Worm (Caenorhabditis elegans): ENCODE measurements around the gene xrn-1.

xrn-1 gene

DNA sequence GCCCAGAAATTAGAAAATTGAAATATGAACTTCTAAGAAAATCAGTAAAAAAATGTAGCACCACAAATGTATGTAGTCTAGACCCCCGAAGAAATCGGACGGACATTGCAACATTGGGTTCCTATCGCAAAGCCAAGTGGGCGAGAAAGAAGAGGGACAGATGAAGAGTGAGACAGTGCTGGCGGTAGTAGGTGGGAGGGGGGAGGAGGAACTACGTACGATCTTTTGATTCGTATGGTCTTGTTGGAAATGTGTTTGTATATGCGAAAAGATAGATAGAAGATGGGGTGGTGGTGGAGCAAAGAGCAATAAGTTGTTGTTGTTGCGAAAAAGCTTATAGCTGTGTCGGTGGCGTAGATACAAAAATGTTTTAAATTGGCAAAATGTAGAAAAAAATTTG is 30.4 kb upstream of the xrn-1 start (continued):
- no peak for TF ChIP-seq fos-1 (tag; optimal IDR thresholded peaks at IDR 0.05)
- no peak for TF ChIP-seq snpc-4 (tag; optimal IDR thresholded peaks at IDR 0.05)
- no peak for TF ChIP-seq dsc-1 (tag; optimal IDR thresholded peaks at IDR 0.05)
- TF ChIP-seq jun-1 (tag; optimal IDR thresholded peaks at IDR 0.05), result no peak
- TF ChIP-seq ceh-88 (GFP tag; IDR thresholded peaks at IDR 0.05), result no peak
- no peak for TF ChIP-seq efl-1 (optimal IDR thresholded peaks at IDR 0.05)
- TF ChIP-seq efl-1 (GFP tag; optimal IDR thresholded peaks at IDR 0.05 in 1 of 2), result no peak
- no peak for TF ChIP-seq dpl-1 (GFP tag; optimal IDR thresholded peaks at IDR 0.05)
- no peak for TF ChIP-seq isw-1 (GFP tag; IDR thresholded peaks at IDR 0.05)
- TF ChIP-seq lin-13 (GFP tag; optimal IDR thresholded peaks at IDR 0.05), result no peak
- TF ChIP-seq elt-2 (tag; optimal IDR thresholded peaks at IDR 0.05), result no peak
- TF ChIP-seq sox-4 (tag; optimal IDR thresholded peaks at IDR 0.05), result no peak
- TF ChIP-seq elt-3 (tag; optimal IDR thresholded peaks at IDR 0.05), result peak in 1 of 6 experiments; percentile 11
- no peak for TF ChIP-seq fkh-10 (GFP tag; optimal IDR thresholded peaks at IDR 0.05)

DNA sequence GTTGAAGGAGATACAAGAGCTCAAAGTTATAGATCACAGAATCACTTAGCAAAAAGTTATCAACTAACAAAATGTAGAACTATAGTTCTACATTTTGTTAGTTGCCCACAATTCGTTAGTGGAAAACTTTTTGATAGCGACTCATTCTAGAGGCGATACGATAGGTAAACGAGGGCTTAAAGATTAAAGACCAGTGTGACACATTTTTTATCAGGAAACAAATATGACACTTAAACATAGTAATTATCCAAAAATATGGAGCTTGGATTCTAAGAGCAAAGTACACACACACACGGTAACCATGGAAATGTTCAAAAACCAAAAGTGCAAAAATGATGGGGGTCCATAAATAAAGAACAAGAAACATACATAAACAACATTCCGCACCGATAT is 28.9 kb upstream of the xrn-1 start:
- TF ChIP-seq efl-1 (optimal IDR thresholded peaks at IDR 0.05) (no peak), efl-1 (GFP tag; optimal IDR thresholded peaks at IDR 0.05 in 1 of 2) (peak in 1 of 2 experiments; percentile 40), ceh-8 (GFP tag; optimal IDR thresholded peaks at IDR 0.05) (no peak)

- TF ChIP-seq ama-1 (optimal IDR thresholded peaks at IDR 0.05) (no peak), pag-3 (tag; optimal IDR thresholded peaks at IDR 0.05; ENCODE audit: borderline replicate concordance, insufficient read depth) (peak; percentile 57), lin-14 (GFP tag; optimal IDR thresholded peaks at IDR 0.05) (peak; percentile 98), nhr-11 (tag; optimal IDR thresholded peaks at IDR 0.05) (peak; percentile 87), unc-98 (GFP tag; IDR thresholded peaks at IDR 0.05) (no peak), hlh-17 (GFP tag; optimal IDR thresholded peaks at IDR 0.05; ENCODE audit: borderline replicate concordance) (no peak), ets-5 (GFP tag; IDR thresholded peaks at IDR 0.05) (0 out of 2 replicates have a peak, but pooled peaks have one; percentile 89), fkh-10 (GFP tag; optimal IDR thresholded peaks at IDR 0.05) (peak; percentile 95), fos-1 (tag; optimal IDR thresholded peaks at IDR 0.05) (peak; percentile 54), skn-1 (tag; optimal IDR thresholded peaks at IDR 0.05) (peak; percentile 83), efl-3 (GFP tag; optimal IDR thresholded peaks at IDR 0.05) (no peak), irx-1 (tag; optimal IDR thresholded peaks at IDR 0.05) (peak; percentile 85), lin-13 (GFP tag; optimal IDR thresholded peaks at IDR 0.05) (peak; percentile 60), aha-1 (tag; optimal IDR thresholded peaks at IDR 0.05) (no peak), ceh-8 (GFP tag; optimal IDR thresholded peaks at IDR 0.05) (peak; percentile 36), sup-37 (GFP tag; optimal IDR thresholded peaks at IDR 0.05) (peak; percentile 87), mef-2 (tag; optimal IDR thresholded peaks at IDR 0.05) (peak; percentile 85), elt-2 (tag; optimal IDR thresholded peaks at IDR 0.05) (peak; percentile 36), ceh-63 (GFP tag; optimal IDR thresholded peaks at IDR 0.05) (no peak), nhr-85 (tag) (peak; percentile 94), F16B12.6 (tag; optimal IDR thresholded peaks at IDR 0.05) (peak; percentile 7), ztf-4 (tag; optimal IDR thresholded peaks at IDR 0.05) (peak; percentile 79), aly-2 (tag; optimal IDR thresholded peaks at IDR 0.05) (peak; percentile 35), unc-62 (GFP tag; optimal IDR thresholded peaks at IDR 0.05) (no peak), isw-1 (GFP tag; IDR thresholded peaks at IDR 0.05) (peak; percentile 64), nhr-47 (tag; optimal IDR thresholded peaks at IDR 0.05) (peak; percentile 94), nhr-77 (tag; optimal IDR thresholded peaks at IDR 0.05) (peak; percentile 98), ceh-82 (tag; optimal IDR thresholded peaks at IDR 0.05) (peak; percentile 49 to 77 (median 67)), pax-3 (tag; optimal IDR thresholded peaks at IDR 0.05) (peak; percentile 85), jun-1 (tag; optimal IDR thresholded peaks at IDR 0.05) (peak; percentile 87), lin-35 (GFP tag; optimal IDR thresholded peaks at IDR 0.05) (peak; percentile 52 to 79), dpl-1 (GFP tag; optimal IDR thresholded peaks at IDR 0.05) (peak; percentile 52 to 60 (median 57)), lin-39 (tag; optimal IDR thresholded peaks at IDR 0.05) (peak; percentile 72), fkh-4 (tag; optimal IDR thresholded peaks at IDR 0.05; ENCODE audit: borderline replicate concordance) (no peak), unc-130 (tag; optimal IDR thresholded peaks at IDR 0.05) (peak; percentile 82), lir-3 (tag; optimal IDR thresholded peaks at IDR 0.05; ENCODE audit: poor library complexity) (peak; percentile 76), lin-15B (tag; optimal IDR thresholded peaks at IDR 0.05) (no peak), egl-13 (tag; optimal IDR thresholded peaks at IDR 0.05) (peak; percentile 92), ztf-11 (tag; optimal IDR thresholded peaks at IDR 0.05) (peak in 1 of 2 experiments; percentile 66)
Observed at ce11 chrII:14040204-14040842, 28.4 kb upstream of the xrn-1 start.
